Fruit fly (Drosophila melanogaster) whole organism, pupa: ENCODE results near the gene holn1.

Experiments
- CG10348 ChIP-seq: fragments of 200-800 bp; sonication (Bioruptor generic); IDR thresholded peaks from 2 replicates; pipeline ENCODE4 v1.3.6; 2022; ENCODE audit warnings: missing biosample characterization, missing genetic modification characterization
- CG12605 ChIP-seq: fragments of 200-800 bp; sonication (Bioruptor generic); IDR thresholded peaks from 2 replicates; pipeline ENCODE4 v1.3.6; 2022; ENCODE audit warnings: missing biosample characterization, missing genetic modification characterization
- CG13204 ChIP-seq: fragments of 200-800 bp; sonication (Bioruptor generic); optimal IDR thresholded peaks from 2 replicates; lab custom pipeline; 2018; ENCODE audit warnings: missing biosample characterization, mild to moderate bottlenecking, missing genetic modification characterization, moderate library complexity
- CG14655 ChIP-seq: fragments of 200-800 bp; sonication (Bioruptor generic); optimal IDR thresholded peaks from 3 replicates; lab custom pipeline; 2017; ENCODE audit warnings: mild to moderate bottlenecking, missing biosample characterization, missing genetic modification reagents, missing genetic modification characterization
- CG15710 ChIP-seq: fragments of 200-800 bp; sonication (Bioruptor generic); optimal IDR thresholded peaks from 2 replicates; lab custom pipeline; 2018; ENCODE audit warnings: missing biosample characterization, mild to moderate bottlenecking, missing genetic modification characterization, moderate library complexity
- CG17806 ChIP-seq: fragments of 200-800 bp; sonication (Bioruptor generic); optimal IDR thresholded peaks from 2 replicates; lab custom pipeline; 2018; ENCODE audit warnings: missing biosample characterization, mild to moderate bottlenecking, missing genetic modification characterization, moderate library complexity
- CG32121 ChIP-seq: fragments of 200-800 bp; sonication (Bioruptor generic); IDR thresholded peaks from 2 replicates; pipeline ENCODE4 v1.3.6; 2022; ENCODE audit warnings: missing biosample characterization, missing genetic modification characterization
- CG34367 ChIP-seq: fragments of 200-800 bp; sonication (Bioruptor generic); optimal IDR thresholded peaks from 2 replicates; lab custom pipeline; 2018; ENCODE audit warnings: missing biosample characterization, mild to moderate bottlenecking, missing genetic modification characterization
- CG4496 ChIP-seq: fragments of 200-800 bp; sonication (Bioruptor generic); IDR thresholded peaks from 3 replicates; pipeline ENCODE4 v1.3.6; 2022; ENCODE audit warnings: missing biosample characterization, missing genetic modification characterization
- CG8159 ChIP-seq: fragments of 200-800 bp; sonication (Bioruptor generic); optimal IDR thresholded peaks from 3 replicates; lab custom pipeline; 2018; ENCODE audit warnings: missing biosample characterization, mild to moderate bottlenecking, missing genetic modification characterization, moderate library complexity
- CG8301 ChIP-seq: fragments of 200-800 bp; sonication (Bioruptor generic); optimal IDR thresholded peaks from 2 replicates; lab custom pipeline; 2018; ENCODE audit warnings: missing biosample characterization, mild to moderate bottlenecking, missing genetic modification characterization
- CG9948 ChIP-seq: fragments of 200-800 bp; sonication (Bioruptor generic); optimal IDR thresholded peaks from 2 replicates; lab custom pipeline; 2018; ENCODE audit warnings: missing biosample characterization, mild to moderate bottlenecking, missing genetic modification characterization, moderate library complexity
- D1 ChIP-seq: fragments of 200-800 bp; sonication (Bioruptor generic); optimal IDR thresholded peaks from 2 replicates; lab custom pipeline; 2018; ENCODE audit warnings: missing biosample characterization, mild to moderate bottlenecking, missing genetic modification characterization, moderate library complexity
- EcR ChIP-seq: fragments of 200-800 bp; sonication (Bioruptor generic); optimal IDR thresholded peaks from 3 replicates; lab custom pipeline; 2019; ENCODE audit warnings: missing biosample characterization, missing genetic modification characterization, mild to moderate bottlenecking, moderate library complexity, missing genetic modification reagents
- Ets98B ChIP-seq: fragments of 200-800 bp; sonication (Bioruptor generic); IDR thresholded peaks from 2 replicates; pipeline ENCODE4 v1.3.6; 2022; ENCODE audit warnings: missing biosample characterization, missing genetic modification characterization
- Pif1A ChIP-seq: fragments of 200-800 bp; sonication (Bioruptor generic); optimal IDR thresholded peaks from 3 replicates; lab custom pipeline; 2016; ENCODE audit warnings: missing biosample characterization, missing genetic modification characterization
- Pif1B ChIP-seq: fragments of 200-800 bp; sonication (Bioruptor generic); optimal IDR thresholded peaks from 3 replicates; lab custom pipeline; 2016; ENCODE audit warnings: missing biosample characterization, missing genetic modification characterization
- Snoo ChIP-seq: fragments of 200-800 bp; sonication (Bioruptor generic); optimal IDR thresholded peaks from 3 replicates; lab custom pipeline; 2017; ENCODE audit warnings: missing biosample characterization, mild to moderate bottlenecking, missing genetic modification characterization, inconsistent platforms
- fd96Ca ChIP-seq: fragments of 200-800 bp; sonication (Bioruptor generic); IDR thresholded peaks from 3 replicates; pipeline ENCODE4 v1.3.6; 2022; ENCODE audit warnings: missing biosample characterization, missing genetic modification characterization
- gl ChIP-seq: fragments of 200-800 bp; sonication (Bioruptor generic); optimal IDR thresholded peaks from 2 replicates; lab custom pipeline; 2018; ENCODE audit warnings: missing biosample characterization, mild to moderate bottlenecking, missing genetic modification characterization
- rn ChIP-seq: fragments of 200-800 bp; sonication (Bioruptor generic); IDR thresholded peaks from 2 replicates; pipeline ENCODE4 v1.3.6; 2022; ENCODE audit warnings: missing biosample characterization, missing genetic modification characterization

Gene holn1

DNA sequence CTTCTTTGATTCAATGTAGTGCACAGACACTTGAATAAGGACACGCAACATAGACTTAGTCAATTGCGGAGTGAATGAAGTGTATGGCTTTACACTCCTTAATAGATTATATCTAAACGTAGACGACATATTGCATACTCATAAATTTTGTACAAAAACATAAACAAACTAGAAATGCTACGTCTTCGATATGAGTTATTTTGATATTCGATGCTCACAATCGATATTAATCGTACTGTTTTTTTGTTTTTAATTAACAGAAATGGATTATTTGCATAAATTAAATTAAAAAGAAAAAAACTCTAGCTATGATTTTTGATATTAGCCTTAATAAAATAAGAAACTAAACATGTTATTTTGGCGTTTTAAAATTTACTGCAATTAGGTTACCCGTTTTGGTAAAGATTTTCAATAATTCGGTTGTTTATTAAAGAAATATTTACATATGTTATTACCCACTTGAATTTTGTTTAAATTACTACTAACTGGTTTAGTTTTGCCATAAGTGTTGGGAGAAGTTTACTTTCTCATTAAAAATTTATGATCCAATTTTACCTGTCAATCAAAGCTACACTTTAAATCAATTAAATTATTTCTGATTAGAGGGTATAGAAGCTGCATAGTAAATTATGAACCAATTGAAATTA, 30.7 kb upstream of the holn1 start, which contains the start of the genes CG17768, LSm-4 and Ir31a:
TSS of gene CG17768 (minus strand) at position 196 of the 647 bp plus-strand sequence.
TSS of gene LSm-4 (minus strand) at position 196 of the 647 bp plus-strand sequence.
TSS of gene Ir31a (plus strand) at position 558 of the 647 bp plus-strand sequence.
- TF ChIP-seq CG12605 (GFP tag; lab: Robert Waterston, UW) (no peak), CG9948 (tag; lab: Kevin White, UChicago) (no peak), Pif1B (GFP tag; lab: Kevin White, UChicago) (no peak), rn (GFP tag; lab: Robert Waterston, UW) (no peak), CG34367 (tag; lab: Kevin White, UChicago) (no peak), CG8301 (no peak), Ets98B (GFP tag; lab: Robert Waterston, UW) (no peak), CG15710 (tag; lab: Kevin White, UChicago) (no peak), CG8159 (no peak), EcR (GFP tag; lab: Kevin White, UChicago) (no peak), Snoo (tag; lab: Kevin White, UChicago) (no peak), gl (tag; lab: Kevin White, UChicago) (no peak), CG13204 (GFP tag; lab: Kevin White, UChicago) (no peak), Pif1A (no peak), CG4496 (GFP tag; lab: Robert Waterston, UW) (no peak)

- TF ChIP-seq EcR (GFP tag; lab: Kevin White, UChicago) (no peak), CG10348 (no peak), D1 (tag; lab: Kevin White, UChicago) (no peak), fd96Ca (GFP tag; lab: Robert Waterston, UW) (no peak), CG8159 (no peak), rn (GFP tag; lab: Robert Waterston, UW) (no peak), CG4496 (GFP tag; lab: Robert Waterston, UW) (peak; percentile 83; the same call in 2 of the 3 replicates), Ets98B (GFP tag; lab: Robert Waterston, UW) (no peak), CG12605 (GFP tag; lab: Robert Waterston, UW) (no peak), CG34367 (tag; lab: Kevin White, UChicago) (peak; percentile 67), CG13204 (GFP tag; lab: Kevin White, UChicago) (no peak), CG9948 (tag; lab: Kevin White, UChicago) (no peak), CG14655 (GFP tag; lab: Kevin White, UChicago) (no peak), Pif1A (no peak), CG8301 (no peak), CG32121 (GFP tag; lab: Robert Waterston, UW) (peak; percentile 50; the same call in 1 of the 2 replicates), gl (tag; lab: Kevin White, UChicago) (peak; percentile 52), CG15710 (tag; lab: Kevin White, UChicago) (peak; percentile 62), Pif1B (GFP tag; lab: Kevin White, UChicago) (no peak), Snoo (tag; lab: Kevin White, UChicago) (peak; percentile 85), CG17806 (tag; lab: Kevin White, UChicago) (peak; percentile 20)
Measured at dm6 chr2L:10408122-10408576, 27.6 kb upstream of the holn1 start, which contains the start of the genes Ip259 and RpS27A. TSS of gene Ip259 (plus strand) at chr2L:10408352. TSS of gene RpS27A (plus strand) at chr2L:10408352.

- no peak for TF ChIP-seq EcR (GFP tag; lab: Kevin White, UChicago)
- TF ChIP-seq CG13204 (GFP tag; lab: Kevin White, UChicago): no peak
- TF ChIP-seq CG9948 (tag; lab: Kevin White, UChicago): peak; percentile 60
- TF ChIP-seq CG8159: peak; percentile 78
- peak; percentile 73 for TF ChIP-seq CG15710 (tag; lab: Kevin White, UChicago)
- peak; percentile 54 for TF ChIP-seq CG34367 (tag; lab: Kevin White, UChicago)
- no peak for TF ChIP-seq CG8301
- peak; percentile 55 for TF ChIP-seq CG17806 (tag; lab: Kevin White, UChicago)
- peak; percentile 58 for TF ChIP-seq Snoo (tag; lab: Kevin White, UChicago)
Measured at dm6 chr2L:10413251-10414127, 22.3 kb upstream of the holn1 start, which contains the start of the genes CG5355 and Klp31E. TSS of gene CG5355 (minus strand) at chr2L:10413463. TSS of gene Klp31E (plus strand) at chr2L:10414017.

DNA sequence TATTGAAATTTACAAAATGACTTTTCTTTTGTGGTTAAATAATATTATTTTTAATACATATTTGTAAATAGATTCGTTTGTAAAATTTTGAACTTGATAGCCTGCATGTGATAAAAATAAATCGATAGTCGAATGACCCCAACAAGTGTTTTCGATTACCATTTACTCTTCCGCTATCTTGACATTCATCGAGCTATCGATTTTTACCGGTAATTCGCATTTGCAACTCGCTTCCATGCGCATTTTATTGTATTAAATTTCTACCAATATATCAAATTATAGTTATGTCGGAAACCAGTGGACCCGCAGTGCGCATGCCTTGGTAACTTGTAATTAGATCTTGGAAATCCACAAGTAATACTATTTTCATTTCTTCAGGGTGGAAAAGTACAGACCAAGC, 16.8 kb upstream of the holn1 start, which contains the start of gene RfC3:
TSS of gene RfC3 (plus strand) at position 210 of the 400 bp plus-strand sequence.
- no peak for TF ChIP-seq CG9948 (tag; lab: Kevin White, UChicago)
- no peak for TF ChIP-seq CG15710 (tag; lab: Kevin White, UChicago)
- TF ChIP-seq CG8301: no peak
- no peak for TF ChIP-seq EcR (GFP tag; lab: Kevin White, UChicago)
- TF ChIP-seq CG14655 (GFP tag; lab: Kevin White, UChicago): no peak
- no peak for TF ChIP-seq Pif1A
- no peak for TF ChIP-seq Snoo (tag; lab: Kevin White, UChicago)
- TF ChIP-seq CG12605 (GFP tag; lab: Robert Waterston, UW): no peak
- no peak for TF ChIP-seq D1 (tag; lab: Kevin White, UChicago)
- no peak for TF ChIP-seq CG10348
- no peak for TF ChIP-seq gl (tag; lab: Kevin White, UChicago)
- no peak for TF ChIP-seq Pif1B (GFP tag; lab: Kevin White, UChicago)
- TF ChIP-seq rn (GFP tag; lab: Robert Waterston, UW): no peak
- TF ChIP-seq CG17806 (tag; lab: Kevin White, UChicago): no peak
- no peak for TF ChIP-seq Ets98B (GFP tag; lab: Robert Waterston, UW)
- no peak for TF ChIP-seq CG13204 (GFP tag; lab: Kevin White, UChicago)
- no peak for TF ChIP-seq CG4496 (GFP tag; lab: Robert Waterston, UW)
- TF ChIP-seq CG32121 (GFP tag; lab: Robert Waterston, UW): no peak
- TF ChIP-seq CG34367 (tag; lab: Kevin White, UChicago): no peak
- TF ChIP-seq fd96Ca (GFP tag; lab: Robert Waterston, UW): no peak
